Worm (Caenorhabditis elegans) whole organism, L4 larva: ENCODE data around the gene D1054.3.

Experiments
- D1046.2 ChIP-seq: fragments of 200-800 bp; sonication (Bioruptor generic); IDR thresholded peaks from 2 replicates; pipeline ENCODE4 v1.3.6; 2022; ENCODE audit warnings: missing genetic modification characterization, missing compliant biosample characterization
- F37D6.2 ChIP-seq: sonication (generic microtip); optimal IDR thresholded peaks from 2 replicates; lab custom pipeline; 2016; ENCODE audit warnings: mild to moderate bottlenecking, missing genetic modification characterization, missing compliant biosample characterization
- F49E8.2 ChIP-seq: sonication (generic microtip); optimal IDR thresholded peaks from 2 replicates; lab custom pipeline; 2016; ENCODE audit warnings: missing compliant biosample characterization, mild to moderate bottlenecking, missing genetic modification characterization, borderline replicate concordance
- R02D3.7 ChIP-seq: fragments of 150-350 bp; sonication (generic microtip); optimal IDR thresholded peaks from 3 replicates; lab custom pipeline; 2014; ENCODE audit warnings: missing biosample characterization, missing genetic modification characterization
- T26A8.4 ChIP-seq: fragments of 200-800 bp; sonication (Bioruptor generic); IDR thresholded peaks from 2 replicates; pipeline ENCODE4 v1.3.6; 2022; ENCODE audit warnings: missing genetic modification characterization, missing compliant biosample characterization
- Y48G9A.11 ChIP-seq: fragments of 200-800 bp; sonication (Bioruptor generic); IDR thresholded peaks from 2 replicates; pipeline ENCODE4 v1.3.6; 2022; ENCODE audit warnings: missing genetic modification reagents, missing genetic modification characterization, missing compliant biosample characterization
- aly-2 ChIP-seq: sonication (generic microtip); optimal IDR thresholded peaks from 2 replicates; lab custom pipeline; 2018; ENCODE audit warnings: missing biosample characterization, missing genetic modification characterization
- attf-4 ChIP-seq: sonication (generic microtip); optimal IDR thresholded peaks from 3 replicates; lab custom pipeline; 2017; ENCODE audit warnings: missing biosample characterization, missing genetic modification characterization
- ceh-32 ChIP-seq: sonication (generic microtip); optimal IDR thresholded peaks from 2 replicates; lab custom pipeline; 2016; ENCODE audit warnings: mild to moderate bottlenecking, missing genetic modification characterization, missing compliant biosample characterization; ENCODE audit not compliant: poor library complexity
- ceh-62 ChIP-seq: sonication (generic microtip); optimal IDR thresholded peaks from 2 replicates; lab custom pipeline; 2017; ENCODE audit warnings: missing biosample characterization, missing genetic modification characterization
- ces-1 ChIP-seq: fragments of 150-350 bp; sonication (generic microtip); optimal IDR thresholded peaks from 4 replicates; lab custom pipeline; 2014; ENCODE audit warnings: missing biosample characterization, missing genetic modification reagents, missing genetic modification characterization
- daf-16 ChIP-seq, 3 experiments: sonication (generic microtip); optimal IDR thresholded peaks; 2 replicates each; lab custom pipeline; 2016 to 2017; ENCODE audit warnings: missing genetic modification characterization in 3 of 3, missing genetic modification reagents in 3 of 3, mild to moderate bottlenecking in 2 of 3, missing compliant biosample characterization in 2 of 3, missing biosample characterization in 1 of 3, moderate library complexity in 1 of 3
- dmd-6 ChIP-seq: fragments of 200-800 bp; sonication (Bioruptor generic); IDR thresholded peaks from 2 replicates; pipeline ENCODE4 v1.3.6; 2022; ENCODE audit warnings: missing genetic modification reagents, missing genetic modification characterization, missing compliant biosample characterization
- dmd-8 ChIP-seq: fragments of 200-800 bp; sonication (Bioruptor generic); IDR thresholded peaks from 2 replicates; pipeline ENCODE4 v1.3.6; 2022; ENCODE audit warnings: missing genetic modification characterization, missing compliant biosample characterization
- dve-1 ChIP-seq: sonication (generic microtip); optimal IDR thresholded peaks from 2 replicates; lab custom pipeline; 2017; ENCODE audit warnings: antibody characterized with exemption, mild to moderate bottlenecking, missing genetic modification characterization, missing compliant biosample characterization; ENCODE audit not compliant: insufficient read depth
- egl-27 ChIP-seq: sonication (generic microtip); optimal IDR thresholded peaks from 3 replicates; lab custom pipeline; 2017; ENCODE audit warnings: missing biosample characterization, missing genetic modification reagents, missing genetic modification characterization
- hif-1 ChIP-seq, 2 experiments: sonication (generic microtip); optimal IDR thresholded peaks; 2 replicates each; lab custom pipeline; 2016 to 2017; ENCODE audit warnings: missing compliant biosample characterization in 2 of 2, missing genetic modification characterization in 2 of 2, missing genetic modification reagents in 2 of 2, missing genotype in 2 of 2, mild to moderate bottlenecking in 1 of 2
- hlh-11 ChIP-seq: fragments of 200-800 bp; sonication (Bioruptor generic); optimal IDR thresholded peaks from 2 replicates; lab custom pipeline; 2018; ENCODE audit warnings: mild to moderate bottlenecking, missing genetic modification characterization, missing compliant biosample characterization
- lin-1 ChIP-seq: fragments of 200-800 bp; sonication (Bioruptor generic); IDR thresholded peaks from 2 replicates; pipeline ENCODE4 v1.3.6; 2022; ENCODE audit warnings: missing genetic modification reagents, missing genetic modification characterization, missing compliant biosample characterization
- lin-38 ChIP-seq: fragments of 200-800 bp; sonication (Bioruptor generic); IDR thresholded peaks from 2 replicates; pipeline ENCODE4 v1.3.6; 2022; ENCODE audit warnings: missing genetic modification reagents, missing genetic modification characterization, missing compliant biosample characterization
- lin-39 ChIP-seq: fragments of 150-350 bp; optimal IDR thresholded peaks from 2 replicates; lab custom pipeline; 2014; ENCODE audit warnings: missing biosample characterization, missing genetic modification reagents, missing genetic modification characterization
- mdt-29 ChIP-seq: fragments of 200-800 bp; sonication (Bioruptor generic); IDR thresholded peaks from 2 replicates; pipeline ENCODE4 v1.3.6; 2022; ENCODE audit warnings: missing genetic modification reagents, missing genetic modification characterization, missing compliant biosample characterization
- mep-1 ChIP-seq: fragments of 150-350 bp; sonication (generic microtip); optimal IDR thresholded peaks from 3 replicates; lab custom pipeline; 2014; ENCODE audit warnings: missing biosample characterization, missing genetic modification characterization
- mxl-2 ChIP-seq: fragments of 200-800 bp; sonication (Bioruptor generic); conservative IDR thresholded peaks from 2 replicates; pipeline ENCODE4 v1.3.6; 2022; ENCODE audit warnings: missing genetic modification reagents, missing genetic modification characterization, missing compliant biosample characterization
- mxl-3 ChIP-seq: fragments of 200-800 bp; sonication (Bioruptor generic); optimal IDR thresholded peaks from 2 replicates; lab custom pipeline; 2018; ENCODE audit warnings: mild to moderate bottlenecking, missing genetic modification characterization, missing compliant biosample characterization
- nhr-102 ChIP-seq: sonication (generic microtip); optimal IDR thresholded peaks from 2 replicates; lab custom pipeline; 2016; ENCODE audit warnings: mild to moderate bottlenecking, missing genetic modification characterization, moderate library complexity, missing compliant biosample characterization
- nhr-11 ChIP-seq: fragments of 150-350 bp; optimal IDR thresholded peaks from 2 replicates; lab custom pipeline; 2014; ENCODE audit warnings: missing biosample characterization, missing genetic modification characterization
- nhr-28 ChIP-seq: fragments of 150-350 bp; optimal IDR thresholded peaks from 2 replicates; lab custom pipeline; 2014; ENCODE audit warnings: missing biosample characterization, missing genetic modification characterization
- nhr-41 ChIP-seq: fragments of 200-800 bp; sonication (Bioruptor generic); IDR thresholded peaks from 2 replicates; pipeline ENCODE4 v1.3.6; 2022; ENCODE audit warnings: missing genetic modification reagents, missing genetic modification characterization, missing compliant biosample characterization
- nhr-48 ChIP-seq: sonication (generic microtip); optimal IDR thresholded peaks from 2 replicates; lab custom pipeline; 2016; ENCODE audit warnings: mild to moderate bottlenecking, missing genetic modification characterization, missing compliant biosample characterization
- nhr-6 ChIP-seq: fragments of 150-350 bp; optimal IDR thresholded peaks from 2 replicates; lab custom pipeline; 2014; ENCODE audit warnings: missing biosample characterization, missing genetic modification characterization
- nhr-76 ChIP-seq: fragments of 150-350 bp; optimal IDR thresholded peaks from 2 replicates; lab custom pipeline; 2014; ENCODE audit warnings: missing biosample characterization, missing genetic modification characterization
- sdz-12 ChIP-seq: fragments of 200-800 bp; sonication (Bioruptor generic); optimal IDR thresholded peaks from 2 replicates; lab custom pipeline; 2018; ENCODE audit warnings: mild to moderate bottlenecking, missing genetic modification characterization, missing compliant biosample characterization
- snpc-1.2 ChIP-seq: fragments of 200-800 bp; sonication (Bioruptor generic); IDR thresholded peaks from 2 replicates; pipeline ENCODE4 v1.3.6; 2022; ENCODE audit warnings: missing genetic modification reagents, missing genetic modification characterization, missing compliant biosample characterization
- spr-1 ChIP-seq: sonication (generic microtip); optimal IDR thresholded peaks from 2 replicates; lab custom pipeline; 2016; ENCODE audit warnings: mild to moderate bottlenecking, missing genetic modification characterization, missing compliant biosample characterization
- spr-3 ChIP-seq: fragments of 200-800 bp; sonication (Bioruptor generic); optimal IDR thresholded peaks from 2 replicates; lab custom pipeline; 2018; ENCODE audit warnings: mild to moderate bottlenecking, missing genetic modification characterization, missing compliant biosample characterization
- tag-97 ChIP-seq: fragments of 200-800 bp; sonication (Bioruptor generic); IDR thresholded peaks from 2 replicates; pipeline ENCODE4 v1.3.6; 2022; ENCODE audit warnings: missing genetic modification characterization, missing compliant biosample characterization
- unc-130 ChIP-seq: sonication (generic microtip); optimal IDR thresholded peaks from 2 replicates; lab custom pipeline; 2016; ENCODE audit warnings: missing genetic modification reagents, missing genetic modification characterization, missing compliant biosample characterization
- zfp-2 ChIP-seq: sonication (generic microtip); optimal IDR thresholded peaks from 2 replicates; lab custom pipeline; 2016; ENCODE audit warnings: mild to moderate bottlenecking, missing genetic modification characterization, missing compliant biosample characterization
- zfp-3 ChIP-seq: fragments of 200-800 bp; sonication (Bioruptor generic); conservative IDR thresholded peaks from 2 replicates; pipeline ENCODE4 v1.3.6; 2022; ENCODE audit warnings: missing genetic modification reagents, missing genetic modification characterization, missing compliant biosample characterization
- zip-11 ChIP-seq: fragments of 200-800 bp; sonication (Bioruptor generic); IDR thresholded peaks from 2 replicates; pipeline ENCODE4 v1.3.6; 2022; ENCODE audit warnings: missing genetic modification characterization, missing compliant biosample characterization
- ztf-11 ChIP-seq: fragments of 150-350 bp; optimal IDR thresholded peaks from 2 replicates; lab custom pipeline; 2014; ENCODE audit warnings: missing biosample characterization, missing genetic modification characterization

The D1054.3 gene

ce11 chrV:10741357-10741756 is 29.9 kb upstream of the D1054.3 start, which contains the start of gene ZC302.3:
Gene ZC302.3, minus strand, starts transcription at chrV:10741457.
- TF ChIP-seq R02D3.7 (tag; lab: Kevin White, UChicago): no peak
- no peak for TF ChIP-seq nhr-41 (GFP tag; lab: Robert Waterston, UW)
- TF ChIP-seq attf-4 (tag; lab: Kevin White, UChicago): no peak
- no peak for TF ChIP-seq zip-11
- TF ChIP-seq nhr-11 (tag; lab: Kevin White, UChicago): no peak
- TF ChIP-seq ceh-62 (tag; lab: Kevin White, UChicago): no peak
- no peak for TF ChIP-seq egl-27 (tag; lab: Kevin White, UChicago)

ce11 chrV:10743649-10744048 is 27.6 kb upstream of the D1054.3 start, which contains the start of gene srj-22:
Gene srj-22, minus strand, starts transcription at chrV:10743749.
- TF ChIP-seq lin-1 (GFP tag; lab: Robert Waterston, UW): no peak
- TF ChIP-seq nhr-102 (tag; lab: Kevin White, UChicago): no peak
- TF ChIP-seq F49E8.2 (tag; lab: Kevin White, UChicago): no peak
- TF ChIP-seq zfp-2 (tag; lab: Kevin White, UChicago): no peak
- no peak for TF ChIP-seq spr-3
- TF ChIP-seq ztf-11 (tag; lab: Kevin White, UChicago): no peak
- TF ChIP-seq mxl-2 (GFP tag; lab: Robert Waterston, UW): no peak
- no peak for TF ChIP-seq dmd-6
- TF ChIP-seq attf-4 (tag; lab: Kevin White, UChicago): no peak
- TF ChIP-seq dmd-8 (GFP tag; lab: Robert Waterston, UW): no peak
- no peak for TF ChIP-seq lin-38 (GFP tag; lab: Robert Waterston, UW)
- no peak for TF ChIP-seq nhr-6 (tag; lab: Kevin White, UChicago)
- TF ChIP-seq tag-97 (GFP tag; lab: Robert Waterston, UW): no peak
- no peak for TF ChIP-seq R02D3.7 (tag; lab: Kevin White, UChicago)
- TF ChIP-seq sdz-12: no peak
- no peak for TF ChIP-seq ces-1
- no peak for TF ChIP-seq lin-39
- no peak for TF ChIP-seq Y48G9A.11
- TF ChIP-seq unc-130: no peak

ce11 chrV:10745034-10745433 is 26.2 kb upstream of the D1054.3 start, which contains the start of gene srj-21:
Gene srj-21, plus strand, starts transcription at chrV:10745334.
- TF ChIP-seq mdt-29 (GFP tag; lab: Robert Waterston, UW): no peak

- TF ChIP-seq F37D6.2: no peak
- TF ChIP-seq hif-1 (tag; optimal IDR thresholded peaks at IDR 0.05; lab: Kevin White, UChicago): no peak
- TF ChIP-seq nhr-28 (tag; lab: Kevin White, UChicago): no peak
- no peak for TF ChIP-seq zfp-2 (tag; lab: Kevin White, UChicago)
- no peak for TF ChIP-seq nhr-102 (tag; lab: Kevin White, UChicago)
Observed at ce11 chrV:10747263-10747951, 23.8 kb upstream of the D1054.3 start, which contains the start of the genes selt-1.2 and F28H7.2. Gene selt-1.2, minus strand, starts transcription at chrV:10747363. Gene F28H7.2, plus strand, starts transcription at chrV:10747901.

- TF ChIP-seq nhr-76 (tag; lab: Kevin White, UChicago) (no peak), lin-1 (GFP tag; lab: Robert Waterston, UW) (peak; percentile 61; the same call in 1 of the 2 replicates), dve-1 (tag; lab: Kevin White, UChicago) (peak; percentile 77), daf-16 (GFP tag; optimal IDR thresholded peaks at IDR 0.05; lab: Kevin White, UChicago) (no peak), daf-16 (tag; optimal IDR thresholded peaks at IDR 0.05; lab: Kevin White, UChicago) (peak; percentile 51), spr-3 (no peak), dmd-6 (peak; percentile 97), hlh-11 (peak; percentile 65), snpc-1.2 (GFP tag; lab: Robert Waterston, UW) (no peak), nhr-48 (peak; percentile 41), mxl-3 (GFP tag; lab: Kevin White, UChicago) (peak; percentile 46), unc-130 (no peak), zfp-3 (GFP tag; lab: Robert Waterston, UW) (no peak), D1046.2 (no peak), aly-2 (tag; lab: Kevin White, UChicago) (no peak), lin-38 (GFP tag; lab: Robert Waterston, UW) (no peak), egl-27 (tag; lab: Kevin White, UChicago) (no peak), mep-1 (no peak), ceh-32 (tag; lab: Kevin White, UChicago) (no peak), spr-1 (tag; lab: Kevin White, UChicago) (no peak), T26A8.4 (GFP tag; lab: Robert Waterston, UW) (no peak)
Observed at ce11 chrV:10750630-10751029, 20.6 kb upstream of the D1054.3 start, which contains the start of gene F28H7.3. Gene F28H7.3, minus strand, starts transcription at chrV:10750788.
